Worm (Caenorhabditis elegans) whole organism, late embryonic: ENCODE results near the gene R02F11.10.

Experiments used
- C08G9.2 ChIP-seq: sonication (generic microtip); optimal IDR thresholded peaks from 2 replicates; lab custom pipeline; 2016; ENCODE audit warnings: mild to moderate bottlenecking, missing genetic modification characterization, moderate library complexity, missing compliant biosample characterization
- C38D4.7 ChIP-seq: fragments of 200-800 bp; sonication (Bioruptor generic); optimal IDR thresholded peaks from 2 replicates; lab custom pipeline; 2018; ENCODE audit warnings: mild to moderate bottlenecking, missing genetic modification characterization, moderate library complexity, missing compliant biosample characterization
- K09A11.1 ChIP-seq: sonication (generic microtip); optimal IDR thresholded peaks from 2 replicates; lab custom pipeline; 2017; ENCODE audit warnings: antibody characterized with exemption, mild to moderate bottlenecking, missing genetic modification characterization, missing compliant biosample characterization; ENCODE audit not compliant: insufficient read depth
- T23F11.4 ChIP-seq: fragments of 200-800 bp; sonication (Bioruptor generic); optimal IDR thresholded peaks from 2 replicates; lab custom pipeline; 2018; ENCODE audit warnings: mild to moderate bottlenecking, missing genetic modification characterization, missing compliant biosample characterization
- Y22D7AL.16 ChIP-seq: sonication (generic microtip); optimal IDR thresholded peaks from 2 replicates; lab custom pipeline; 2016; ENCODE audit warnings: missing genetic modification characterization, missing compliant biosample characterization
- ahr-1 ChIP-seq: sonication (generic microtip); optimal IDR thresholded peaks from 2 replicates; lab custom pipeline; 2016; ENCODE audit warnings: missing genetic modification characterization, missing compliant biosample characterization
- ceh-14 ChIP-seq: sonication (generic microtip); optimal IDR thresholded peaks from 2 replicates; lab custom pipeline; 2016; ENCODE audit warnings: missing genotype, missing genetic modification characterization, missing compliant biosample characterization
- ceh-19 ChIP-seq: fragments of 200-800 bp; sonication (Bioruptor generic); optimal IDR thresholded peaks from 2 replicates; lab custom pipeline; 2018; ENCODE audit warnings: mild to moderate bottlenecking, missing genetic modification characterization, missing compliant biosample characterization
- ceh-31 ChIP-seq: sonication (generic microtip); optimal IDR thresholded peaks from 2 replicates; lab custom pipeline; 2016; ENCODE audit warnings: missing genetic modification characterization, missing compliant biosample characterization
- ceh-34 ChIP-seq: sonication (generic microtip); optimal IDR thresholded peaks from 2 replicates; lab custom pipeline; 2016; ENCODE audit warnings: mild to moderate bottlenecking, missing genetic modification characterization, missing compliant biosample characterization
- ceh-45 ChIP-seq: fragments of 200-800 bp; sonication (Bioruptor generic); IDR thresholded peaks from 2 replicates; pipeline ENCODE4 v1.3.6; 2022; ENCODE audit warnings: missing genetic modification reagents, missing genetic modification characterization, missing compliant biosample characterization
- ceh-6 ChIP-seq: fragments of 200-800 bp; sonication (Bioruptor generic); optimal IDR thresholded peaks from 2 replicates; lab custom pipeline; 2018; ENCODE audit warnings: mild to moderate bottlenecking, missing genetic modification characterization, missing compliant biosample characterization
- dmd-4 ChIP-seq: sonication (generic microtip); optimal IDR thresholded peaks from 2 replicates; lab custom pipeline; 2016; ENCODE audit warnings: borderline replicate concordance, missing genetic modification characterization, missing compliant biosample characterization
- dve-1 ChIP-seq: sonication (generic microtip); optimal IDR thresholded peaks from 2 replicates; lab custom pipeline; 2017; ENCODE audit warnings: antibody characterized with exemption, mild to moderate bottlenecking, missing genetic modification characterization, missing compliant biosample characterization
- elt-2 ChIP-seq: sonication (generic microtip); optimal IDR thresholded peaks from 2 replicates; lab custom pipeline; 2016; ENCODE audit warnings: missing genetic modification reagents, missing genetic modification characterization, missing compliant biosample characterization
- ets-4 ChIP-seq: sonication (generic microtip); optimal IDR thresholded peaks from 2 replicates; lab custom pipeline; 2016; ENCODE audit warnings: missing genetic modification characterization, missing compliant biosample characterization
- eyg-1 ChIP-seq: sonication (generic microtip); optimal IDR thresholded peaks from 2 replicates; lab custom pipeline; 2016; ENCODE audit warnings: missing genotype, missing genetic modification characterization, missing compliant biosample characterization
- fkh-10 ChIP-seq: fragments of 150-350 bp; optimal IDR thresholded peaks from 2 replicates; lab custom pipeline; 2014; ENCODE audit warnings: missing biosample characterization, missing genetic modification reagents, missing genetic modification characterization
- fkh-6 ChIP-seq: sonication (generic microtip); optimal IDR thresholded peaks from 2 replicates; lab custom pipeline; 2016; ENCODE audit warnings: missing genetic modification characterization, missing compliant biosample characterization
- gmeb-2 ChIP-seq: sonication (generic microtip); optimal IDR thresholded peaks from 2 replicates; lab custom pipeline; 2016; ENCODE audit warnings: missing genetic modification characterization, inconsistent platforms, missing compliant biosample characterization
- hlh-15 ChIP-seq: sonication (generic microtip); optimal IDR thresholded peaks from 2 replicates; lab custom pipeline; 2016; ENCODE audit warnings: missing genetic modification characterization, missing compliant biosample characterization
- hlh-30 ChIP-seq: sonication (generic microtip); optimal IDR thresholded peaks from 2 replicates; lab custom pipeline; 2017; ENCODE audit warnings: antibody characterized with exemption, missing genetic modification characterization, missing compliant biosample characterization; ENCODE audit not compliant: insufficient read depth
- madf-2 ChIP-seq: sonication (generic microtip); optimal IDR thresholded peaks from 2 replicates; lab custom pipeline; 2017; ENCODE audit warnings: missing genetic modification characterization, missing compliant biosample characterization
- mec-3 ChIP-seq: sonication (generic microtip); optimal IDR thresholded peaks from 2 replicates; lab custom pipeline; 2016; ENCODE audit warnings: borderline replicate concordance, missing genetic modification characterization, missing compliant biosample characterization
- nhr-11 ChIP-seq: fragments of 150-350 bp; optimal IDR thresholded peaks from 2 replicates; lab custom pipeline; 2014; ENCODE audit warnings: missing biosample characterization, missing genetic modification characterization
- nhr-232 ChIP-seq: sonication (generic microtip); optimal IDR thresholded peaks from 2 replicates; lab custom pipeline; 2016; ENCODE audit warnings: missing genetic modification characterization, missing compliant biosample characterization
- odd-2 ChIP-seq: sonication (generic microtip); optimal IDR thresholded peaks from 2 replicates; lab custom pipeline; 2017; ENCODE audit warnings: antibody characterized with exemption, mild to moderate bottlenecking, missing genetic modification characterization, missing compliant biosample characterization
- pag-3 ChIP-seq: sonication (generic microtip); optimal IDR thresholded peaks from 2 replicates; lab custom pipeline; 2016; ENCODE audit warnings: missing compliant biosample characterization, missing genetic modification characterization, borderline replicate concordance
- pha-4 ChIP-seq: fragments of 150-350 bp; optimal IDR thresholded peaks from 2 replicates; lab custom pipeline; 2018; ENCODE audit warnings: missing biosample characterization, missing genetic modification reagents, missing genetic modification characterization
- pros-1 ChIP-seq: fragments of 150-350 bp; optimal IDR thresholded peaks from 2 replicates; lab custom pipeline; 2014; ENCODE audit warnings: missing biosample characterization, missing genetic modification reagents, missing genetic modification characterization
- ref-2 ChIP-seq: sonication (generic microtip); optimal IDR thresholded peaks from 2 replicates; lab custom pipeline; 2016; ENCODE audit warnings: missing genetic modification characterization, missing compliant biosample characterization
- sdc-2 ChIP-seq: sonication (generic microtip); optimal IDR thresholded peaks from 2 replicates; lab custom pipeline; 2016; ENCODE audit warnings: missing genotype, missing genetic modification characterization, missing compliant biosample characterization
- sox-2 ChIP-seq: fragments of 200-800 bp; sonication (Bioruptor generic); IDR thresholded peaks from 2 replicates; pipeline ENCODE4 v1.3.6; 2022; ENCODE audit warnings: missing genetic modification reagents, missing genetic modification characterization, missing compliant biosample characterization
- sox-4 ChIP-seq: sonication (generic microtip); optimal IDR thresholded peaks from 2 replicates; lab custom pipeline; 2017; ENCODE audit warnings: mild to moderate bottlenecking, missing genetic modification characterization, inconsistent platforms, missing compliant biosample characterization
- tbx-2 ChIP-seq: sonication (generic microtip); optimal IDR thresholded peaks from 2 replicates; lab custom pipeline; 2016; ENCODE audit warnings: missing genetic modification characterization, missing compliant biosample characterization
- tbx-7 ChIP-seq: sonication (generic microtip); optimal IDR thresholded peaks from 2 replicates; lab custom pipeline; 2016; ENCODE audit warnings: missing genotype, missing genetic modification characterization, missing compliant biosample characterization
- ttx-3 ChIP-seq: sonication (generic microtip); optimal IDR thresholded peaks from 2 replicates; lab custom pipeline; 2016; ENCODE audit warnings: missing genetic modification reagents, missing genetic modification characterization, missing compliant biosample characterization
- unc-3 ChIP-seq, 2 experiments: fragments of 200-800 bp in 1 of 2; sonication (Bioruptor generic) in 1 of 2; sonication (generic microtip) in 1 of 2; conservative IDR thresholded peaks in 1 of 2; optimal IDR thresholded peaks in 1 of 2; 2 replicates each; pipeline versions ENCODE4 v1.3.6 to Lab custom; 2016 to 2022; ENCODE audit warnings: missing compliant biosample characterization in 2 of 2, missing genetic modification characterization in 2 of 2, missing genetic modification reagents in 1 of 2
- unc-42 ChIP-seq: sonication (generic microtip); optimal IDR thresholded peaks from 2 replicates; lab custom pipeline; 2016; ENCODE audit warnings: missing genotype, missing genetic modification characterization, missing compliant biosample characterization
- unc-55 ChIP-seq: sonication (generic microtip); optimal IDR thresholded peaks from 2 replicates; lab custom pipeline; 2017; ENCODE audit warnings: missing biosample characterization, missing genetic modification reagents, missing genetic modification characterization
- zip-5 ChIP-seq: sonication (generic microtip); optimal IDR thresholded peaks from 2 replicates; lab custom pipeline; 2016; ENCODE audit warnings: missing genetic modification characterization, missing compliant biosample characterization
- ztf-16 ChIP-seq: sonication (generic microtip); optimal IDR thresholded peaks from 2 replicates; lab custom pipeline; 2017; ENCODE audit warnings: missing genetic modification characterization, missing compliant biosample characterization

Gene R02F11.10

DNA sequence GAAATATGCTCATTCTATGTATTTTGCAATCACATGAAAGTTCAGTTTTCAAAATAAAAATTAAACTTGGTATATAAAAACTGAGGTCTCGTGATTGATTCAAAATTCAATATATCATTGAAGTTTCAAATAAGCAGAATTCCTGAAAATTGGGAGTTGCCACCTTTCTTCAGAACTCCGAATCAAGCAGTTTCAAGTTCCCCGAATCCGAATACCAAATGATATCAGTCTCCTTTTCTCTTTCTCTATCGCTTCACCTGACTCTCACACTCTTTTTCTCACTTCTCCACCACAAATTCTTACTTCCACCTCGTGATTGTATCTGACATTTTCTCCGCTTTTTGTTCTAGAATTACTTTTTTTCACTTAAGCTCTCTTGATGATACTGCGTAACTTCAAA lies 5.4 kb downstream of the R02F11.10 start, which contains the start of gene R02F11.2:
Gene R02F11.2, plus strand, starts transcription at position 292 of the 400 bp plus-strand sequence.
- no peak for TF ChIP-seq hlh-30 (tag; lab: Kevin White, UChicago)
- no peak for TF ChIP-seq fkh-6 (tag; lab: Kevin White, UChicago)
- no peak for TF ChIP-seq mec-3 (tag; lab: Kevin White, UChicago)
- TF ChIP-seq ceh-45 (GFP tag; lab: Robert Waterston, UW), result no peak
- no peak for TF ChIP-seq pag-3 (tag; lab: Kevin White, UChicago)
- no peak for TF ChIP-seq hlh-15
- no peak for TF ChIP-seq sdc-2 (tag; lab: Kevin White, UChicago)

DNA sequence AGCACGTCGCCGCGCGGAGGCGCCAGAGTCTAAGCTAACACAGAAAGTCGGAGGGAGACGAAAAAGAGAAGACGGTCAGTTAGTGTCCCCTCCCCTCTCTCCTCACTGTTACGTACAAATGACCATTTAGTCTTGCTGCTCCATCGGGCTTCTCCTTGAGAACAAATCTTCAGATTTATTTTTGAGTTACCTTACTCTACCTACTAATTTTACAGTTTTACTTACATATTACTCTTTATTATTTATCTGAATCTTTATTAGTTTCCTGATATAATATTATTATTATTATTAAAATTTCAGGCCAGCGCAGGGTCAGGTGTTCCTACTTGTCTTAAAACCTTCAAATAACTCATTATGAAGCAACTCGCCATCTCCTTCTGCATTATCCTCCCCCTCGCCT lies 11.9 kb downstream of the R02F11.10 start, which contains the start of gene R02F11.1:
Gene R02F11.1, plus strand, starts transcription at position 301 of the 400 bp plus-strand sequence.
- TF ChIP-seq unc-42 (no peak), ttx-3 (tag; lab: Kevin White, UChicago) (no peak)
- TF ChIP-seq, all 69 proteins: peak for 0

DNA sequence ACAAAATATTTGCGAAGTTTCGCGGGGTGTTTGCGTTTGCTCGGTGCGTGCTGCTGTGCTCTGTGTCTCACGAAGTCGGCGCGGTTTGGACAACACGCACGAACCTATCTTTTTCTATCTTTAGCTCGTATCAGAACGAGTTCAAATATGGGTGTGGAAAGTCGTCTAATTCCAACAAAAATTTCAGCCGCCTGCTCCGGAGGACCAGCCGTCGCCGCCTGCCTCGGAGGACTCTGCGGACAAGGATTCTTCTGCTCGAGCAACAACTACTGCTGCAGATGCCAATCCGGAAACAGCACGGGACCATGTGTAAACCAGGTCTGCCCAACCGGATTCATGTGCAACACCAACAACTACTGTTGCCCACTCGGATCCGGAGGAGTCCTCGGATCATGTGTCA lies 13.0 kb downstream of the R02F11.10 start:
- TF ChIP-seq ceh-6 (GFP tag; lab: Kevin White, UChicago) (no peak), fkh-10 (no peak), nhr-232 (tag; lab: Kevin White, UChicago) (no peak), ztf-16 (tag; lab: Kevin White, UChicago) (no peak), mec-3 (tag; lab: Kevin White, UChicago) (no peak), odd-2 (tag; lab: Kevin White, UChicago) (no peak), dve-1 (tag; lab: Kevin White, UChicago) (no peak), elt-2 (no peak), tbx-7 (tag; lab: Kevin White, UChicago) (no peak), C38D4.7 (GFP tag; lab: Kevin White, UChicago) (no peak)

DNA sequence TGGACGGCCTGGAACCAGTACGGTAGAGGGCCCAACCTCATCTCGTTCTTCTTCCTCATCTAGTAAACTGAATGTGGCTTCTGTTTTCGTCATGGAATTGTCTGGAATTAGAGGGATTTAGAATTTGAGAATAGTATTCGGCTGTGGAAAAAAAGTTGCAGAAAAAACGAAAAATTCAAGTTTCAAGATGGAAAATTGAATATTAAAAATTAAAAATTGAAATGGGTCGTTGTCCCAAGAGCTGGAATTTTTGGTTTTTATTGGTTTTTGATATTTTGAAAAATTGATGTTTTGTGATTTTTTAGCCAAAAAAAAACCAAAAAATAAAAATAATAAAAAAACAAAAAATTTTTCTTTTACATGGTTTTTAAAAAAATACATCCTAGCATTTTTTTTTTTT lies 16.9 kb downstream of the R02F11.10 start, which contains the start of gene R02F11.3:
Gene R02F11.3, minus strand, starts transcription at position 101 of the 400 bp plus-strand sequence.
- TF ChIP-seq unc-55 (no peak), C08G9.2 (no peak), ceh-45 (GFP tag; lab: Robert Waterston, UW) (no peak), pha-4 (tag; lab: Kevin White, UChicago) (no peak), fkh-10 (no peak), gmeb-2 (tag; lab: Kevin White, UChicago) (no peak), zip-5 (no peak)

DNA sequence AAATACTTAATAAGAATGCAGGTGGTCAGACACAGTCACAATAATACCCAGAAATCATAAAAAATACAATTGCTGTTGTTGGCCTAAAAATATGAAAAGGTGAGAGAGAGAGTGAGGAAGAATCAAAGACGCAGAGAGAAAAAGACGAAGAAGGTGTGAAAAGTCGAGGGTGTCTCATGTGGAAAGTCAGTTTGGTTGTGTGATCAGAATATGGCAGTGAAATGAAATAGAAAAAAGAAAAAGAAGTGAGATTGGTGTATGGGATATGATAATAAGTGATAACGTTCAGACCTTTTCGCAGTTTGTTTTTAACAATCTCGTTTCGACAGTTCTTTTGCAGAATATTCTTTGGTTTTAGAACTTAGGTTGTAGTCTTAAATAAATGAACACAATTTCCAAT lies 17.9 kb downstream of the R02F11.10 start:
- no peak for TF ChIP-seq ahr-1 (tag; lab: Kevin White, UChicago)
- TF ChIP-seq ref-2, result no peak
- peak; percentile 3 for TF ChIP-seq tbx-2 (tag; lab: Kevin White, UChicago)

DNA sequence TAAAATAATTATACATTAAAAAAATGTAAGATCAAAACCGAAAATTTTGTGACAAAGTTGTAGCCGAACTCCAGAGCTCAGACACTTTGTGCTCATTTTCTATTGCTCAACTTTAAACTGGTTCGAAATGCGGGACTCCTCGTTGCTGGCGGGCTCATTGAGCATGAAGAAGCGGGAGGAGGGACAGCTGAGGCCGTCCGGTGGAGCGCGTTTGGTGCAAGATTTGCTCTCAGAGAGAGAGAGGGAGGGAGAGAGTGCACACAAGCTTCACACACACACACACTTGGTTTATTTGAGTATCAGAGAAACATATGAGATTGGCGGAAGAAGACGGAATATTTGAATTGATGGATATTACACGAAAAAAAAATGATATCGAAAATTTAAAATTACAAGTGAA lies 21.7 kb downstream of the R02F11.10 start:
- no peak for TF ChIP-seq ceh-45 (GFP tag; lab: Robert Waterston, UW)
- no peak for TF ChIP-seq ttx-3 (tag; lab: Kevin White, UChicago)
- TF ChIP-seq tbx-2 (tag; lab: Kevin White, UChicago), result peak; percentile 40
- peak; percentile 57 for TF ChIP-seq ceh-31 (tag; lab: Kevin White, UChicago)
- TF ChIP-seq ceh-34 (tag; lab: Kevin White, UChicago), result peak; percentile 29
- TF ChIP-seq unc-3 (GFP tag; conservative IDR thresholded peaks at IDR 0.05; lab: Robert Waterston, UW), result no peak
- TF ChIP-seq unc-3 (tag; optimal IDR thresholded peaks at IDR 0.05; lab: Kevin White, UChicago), result no peak
- TF ChIP-seq nhr-11, result no peak
- TF ChIP-seq ref-2, result no peak
- TF ChIP-seq pha-4 (tag; lab: Kevin White, UChicago), result no peak
- no peak for TF ChIP-seq ceh-14 (tag; lab: Kevin White, UChicago)
- TF ChIP-seq madf-2, result no peak
- no peak for TF ChIP-seq K09A11.1
- no peak for TF ChIP-seq Y22D7AL.16 (tag; lab: Kevin White, UChicago)
- TF ChIP-seq sox-2, result no peak
- TF ChIP-seq eyg-1, result no peak
- no peak for TF ChIP-seq ets-4 (tag; lab: Kevin White, UChicago)
- TF ChIP-seq ceh-19 (GFP tag; lab: Kevin White, UChicago), result peak; percentile 31
- peak; percentile 43 for TF ChIP-seq pros-1 (tag; lab: Kevin White, UChicago)
- no peak for TF ChIP-seq T23F11.4 (GFP tag; lab: Kevin White, UChicago)
- no peak for TF ChIP-seq dmd-4 (tag; lab: Kevin White, UChicago)
- no peak for TF ChIP-seq sox-4 (tag; lab: Kevin White, UChicago)
- no peak for TF ChIP-seq hlh-15
